Fruit fly (Drosophila melanogaster) whole organism, embryonic: ENCODE data around the gene CG15333.

Experiments
- BEAF-32 ChIP-seq: fragments of 200-800 bp; sonication (Bioruptor generic); optimal IDR thresholded peaks from 3 replicates; lab custom pipeline; 2017; ENCODE audit warnings: missing biosample characterization, missing genetic modification characterization, mild to moderate bottlenecking, moderate library complexity, missing genetic modification reagents
- CG10321 ChIP-seq: fragments of 200-800 bp; sonication (Bioruptor generic); IDR thresholded peaks from 2 replicates; pipeline ENCODE4 v1.3.6; 2022; ENCODE audit warnings: missing biosample characterization, missing genetic modification characterization
- CG10543 ChIP-seq: fragments of 200-800 bp; sonication (Bioruptor generic); optimal IDR thresholded peaks from 3 replicates; lab custom pipeline; 2017; ENCODE audit warnings: missing biosample characterization, mild to moderate bottlenecking, missing genetic modification characterization, moderate library complexity
- CG10565 ChIP-seq: fragments of 200-800 bp; sonication (Bioruptor generic); optimal IDR thresholded peaks from 3 replicates; lab custom pipeline; 2016; ENCODE audit warnings: missing biosample characterization, mild to moderate bottlenecking, missing genetic modification characterization
- CG10654 ChIP-seq: fragments of 200-800 bp; sonication (Bioruptor generic); optimal IDR thresholded peaks from 2 replicates; lab custom pipeline; 2016; ENCODE audit warnings: missing biosample characterization, missing genetic modification characterization
- CG11398 ChIP-seq: fragments of 200-800 bp; sonication (Bioruptor generic); optimal IDR thresholded peaks from 2 replicates; lab custom pipeline; 2016; ENCODE audit warnings: missing biosample characterization, missing genetic modification characterization
- CG11456 ChIP-seq: fragments of 200-800 bp; sonication (Bioruptor generic); IDR thresholded peaks from 3 replicates; pipeline ENCODE4 v1.3.6; 2022; ENCODE audit warnings: missing biosample characterization, missing genetic modification characterization
- CG16779 ChIP-seq: fragments of 200-800 bp; sonication (Bioruptor generic); IDR thresholded peaks from 2 replicates; pipeline ENCODE4 v1.3.6; 2022; ENCODE audit warnings: missing biosample characterization, missing genetic modification characterization
- CG17328 ChIP-seq: fragments of 200-800 bp; sonication (Bioruptor generic); IDR thresholded peaks from 2 replicates; pipeline ENCODE4 v1.3.6; 2022; ENCODE audit warnings: missing biosample characterization, missing genetic modification characterization
- CG2889 ChIP-seq: fragments of 200-800 bp; sonication (Bioruptor generic); IDR thresholded peaks from 3 replicates; pipeline ENCODE4 v1.3.6; 2022; ENCODE audit warnings: missing biosample characterization, missing genetic modification characterization
- CG34376 ChIP-seq: fragments of 200-800 bp; sonication (Bioruptor generic); optimal IDR thresholded peaks from 2 replicates; lab custom pipeline; 2018; ENCODE audit warnings: missing biosample characterization, mild to moderate bottlenecking, missing genetic modification characterization
- CG3726 ChIP-seq: fragments of 200-800 bp; sonication (Bioruptor generic); IDR thresholded peaks from 3 replicates; pipeline ENCODE4, ENCODE4 v1.3.6; 2022; ENCODE audit warnings: missing biosample characterization, missing genetic modification characterization
- CG4854 ChIP-seq: fragments of 200-800 bp; sonication (Bioruptor generic); optimal IDR thresholded peaks from 2 replicates; lab custom pipeline; 2016; ENCODE audit warnings: missing biosample characterization, missing genetic modification characterization, inconsistent platforms
- CG5953 ChIP-seq: fragments of 200-800 bp; sonication (Bioruptor generic); IDR thresholded peaks from 2 replicates; pipeline ENCODE4 v1.3.6; 2022; ENCODE audit warnings: missing biosample characterization, missing genetic modification characterization
- CG6791 ChIP-seq: fragments of 200-800 bp; sonication (Bioruptor generic); IDR thresholded peaks from 3 replicates; pipeline ENCODE4 v1.3.6; 2022; ENCODE audit warnings: missing biosample characterization, missing genetic modification characterization; ENCODE audit not compliant: partially characterized antibody
- CG7987 ChIP-seq: fragments of 200-800 bp; sonication (Bioruptor generic); optimal IDR thresholded peaks from 2 replicates; lab custom pipeline; 2018; ENCODE audit warnings: missing biosample characterization, mild to moderate bottlenecking, missing genetic modification characterization, moderate library complexity
- CkIIα-i1 ChIP-seq: fragments of 200-800 bp; sonication (Bioruptor generic); IDR thresholded peaks from 2 replicates; pipeline ENCODE4 v1.3.6; 2022; ENCODE audit warnings: missing biosample characterization, missing genetic modification characterization
- Hand ChIP-seq: fragments of 200-800 bp; sonication (Bioruptor generic); optimal IDR thresholded peaks from 2 replicates; lab custom pipeline; 2017; ENCODE audit warnings: mild to moderate bottlenecking, missing biosample characterization, missing genetic modification reagents, missing genetic modification characterization
- Hey ChIP-seq: fragments of 200-800 bp; sonication (Bioruptor generic); optimal IDR thresholded peaks from 3 replicates; lab custom pipeline; 2018; ENCODE audit warnings: missing biosample characterization, mild to moderate bottlenecking, missing genetic modification characterization
- HmgD ChIP-seq: fragments of 200-800 bp; sonication (Bioruptor generic); optimal IDR thresholded peaks from 3 replicates; lab custom pipeline; 2016; ENCODE audit warnings: missing biosample characterization, missing genetic modification characterization
- Jarid2 ChIP-seq: fragments of 200-800 bp; sonication (Bioruptor generic); optimal IDR thresholded peaks from 3 replicates; lab custom pipeline; 2017; ENCODE audit warnings: mild to moderate bottlenecking, missing biosample characterization, missing genetic modification reagents, missing genetic modification characterization
- Lpt ChIP-seq: fragments of >200 bp; optimal IDR thresholded peaks from 2 replicates; lab custom pipeline; 2018; ENCODE audit warnings: missing biosample characterization, missing genetic modification characterization
- Mes4 ChIP-seq: fragments of 200-800 bp; sonication (Bioruptor generic); optimal IDR thresholded peaks from 2 replicates; lab custom pipeline; 2016; ENCODE audit warnings: missing biosample characterization, missing genetic modification characterization
- Nf-YC ChIP-seq: fragments of 200-800 bp; optimal IDR thresholded peaks from 3 replicates; lab custom pipeline; 2019; ENCODE audit warnings: missing biosample characterization, mild to moderate bottlenecking, missing genetic modification characterization, moderate library complexity
- Spps ChIP-seq: fragments of 200-800 bp; sonication (Bioruptor generic); optimal IDR thresholded peaks from 2 replicates; lab custom pipeline; 2018; ENCODE audit warnings: missing biosample characterization, mild to moderate bottlenecking, missing genetic modification characterization
- Usf ChIP-seq: fragments of 200-800 bp; sonication (Bioruptor generic); optimal IDR thresholded peaks from 2 replicates; lab custom pipeline; 2017; ENCODE audit warnings: missing genotype, missing biosample characterization, missing genetic modification characterization
- abd-A ChIP-seq: fragments of 200-800 bp; sonication (Bioruptor generic); optimal IDR thresholded peaks from 3 replicates; lab custom pipeline; 2019; ENCODE audit warnings: missing biosample characterization, mild to moderate bottlenecking, missing genetic modification characterization, moderate library complexity
- bsh ChIP-seq, 2 experiments: fragments of 200-800 bp; sonication (Bioruptor generic); optimal IDR thresholded peaks; 2 replicates each; lab custom pipeline; 2017 to 2018; ENCODE audit warnings: mild to moderate bottlenecking in 2 of 2, missing biosample characterization in 2 of 2, missing genetic modification characterization in 2 of 2, moderate library complexity in 1 of 2
- crol ChIP-seq: fragments of 200-800 bp; sonication (Bioruptor generic); IDR thresholded peaks from 2 replicates; pipeline ENCODE4 v1.3.6; 2022; ENCODE audit warnings: missing biosample characterization, missing genetic modification characterization
- cwo ChIP-seq: fragments of 200-800 bp; sonication (Bioruptor generic); optimal IDR thresholded peaks from 3 replicates; lab custom pipeline; 2017; ENCODE audit warnings: missing biosample characterization, missing genetic modification characterization, mild to moderate bottlenecking, moderate library complexity, missing genetic modification reagents
- dimm ChIP-seq: fragments of 200-800 bp; sonication (Bioruptor generic); IDR thresholded peaks from 2 replicates; pipeline ENCODE4 v1.3.6; 2022; ENCODE audit warnings: missing biosample characterization, missing genetic modification characterization
- fd64A ChIP-seq: fragments of 200-800 bp; sonication (Bioruptor generic); optimal IDR thresholded peaks from 3 replicates; lab custom pipeline; 2018; ENCODE audit warnings: missing biosample characterization, mild to moderate bottlenecking, missing genetic modification characterization
- gcm ChIP-seq: fragments of 200-800 bp; sonication (Bioruptor generic); optimal IDR thresholded peaks from 2 replicates; lab custom pipeline; 2019; ENCODE audit warnings: missing biosample characterization, mild to moderate bottlenecking, missing genetic modification characterization, moderate library complexity
- gfzf ChIP-seq: fragments of 200-800 bp; sonication (Bioruptor generic); optimal IDR thresholded peaks from 2 replicates; lab custom pipeline; 2016; ENCODE audit warnings: missing biosample characterization, mild to moderate bottlenecking, missing genetic modification characterization, moderate library complexity
- grau ChIP-seq: fragments of 200-800 bp; optimal IDR thresholded peaks from 3 replicates; lab custom pipeline; 2019; ENCODE audit warnings: missing biosample characterization, mild to moderate bottlenecking, missing genetic modification characterization, moderate library complexity
- hkb ChIP-seq, 2 experiments: fragments of 200-800 bp in 1 of 2; fragments of >200 bp in 1 of 2; sonication (Bioruptor generic) in 1 of 2; IDR thresholded peaks in 1 of 2; optimal IDR thresholded peaks in 1 of 2; 2 replicates each; pipeline versions ENCODE4 v1.3.6 to Lab custom; 2017 to 2022; ENCODE audit warnings: missing biosample characterization in 1 of 2, missing genetic modification characterization in 1 of 2
- lmd ChIP-seq: fragments of 200-800 bp; sonication (Bioruptor generic); IDR thresholded peaks from 2 replicates; pipeline ENCODE4 v1.3.6; 2022; ENCODE audit warnings: missing biosample characterization, missing genetic modification characterization
- nau ChIP-seq: fragments of 200-800 bp; sonication (Bioruptor generic); optimal IDR thresholded peaks from 3 replicates; lab custom pipeline; 2017; ENCODE audit warnings: missing biosample characterization, mild to moderate bottlenecking, missing genetic modification characterization, missing genetic modification reagents
- nerfin-1 ChIP-seq: fragments of 200-800 bp; sonication (Bioruptor generic); optimal IDR thresholded peaks from 3 replicates; lab custom pipeline; 2019; ENCODE audit warnings: missing biosample characterization, mild to moderate bottlenecking, missing genetic modification characterization, moderate library complexity
- nerfin-2 ChIP-seq: fragments of 200-800 bp; sonication (Bioruptor generic); IDR thresholded peaks from 2 replicates; pipeline ENCODE4 v1.3.6; 2022; ENCODE audit warnings: missing biosample characterization, missing genetic modification characterization; ENCODE audit not compliant: partially characterized antibody
- pb ChIP-seq: fragments of 200-800 bp; sonication (Bioruptor generic); optimal IDR thresholded peaks from 3 replicates; lab custom pipeline; 2016; ENCODE audit warnings: missing biosample characterization, missing genetic modification characterization
- ranshi ChIP-seq: fragments of 200-800 bp; sonication (Bioruptor generic); IDR thresholded peaks from 2 replicates; pipeline ENCODE4 v1.3.6; 2022; ENCODE audit warnings: missing biosample characterization, missing genetic modification characterization
- repo ChIP-seq: fragments of 200-800 bp; sonication (Bioruptor generic); optimal IDR thresholded peaks from 2 replicates; lab custom pipeline; 2016; ENCODE audit warnings: missing biosample characterization, missing genetic modification characterization
- rib ChIP-seq: fragments of 200-800 bp; sonication (Bioruptor generic); IDR thresholded peaks from 2 replicates; pipeline ENCODE4 v1.3.6; 2022; ENCODE audit warnings: missing biosample characterization, missing genetic modification characterization
- sr ChIP-seq: fragments of 200-800 bp; sonication (Bioruptor generic); IDR thresholded peaks from 3 replicates; pipeline ENCODE4 v1.3.6; 2022; ENCODE audit warnings: missing biosample characterization, missing genetic modification characterization
- sug ChIP-seq: fragments of 200-800 bp; optimal IDR thresholded peaks from 2 replicates; lab custom pipeline; 2019; ENCODE audit warnings: missing biosample characterization, mild to moderate bottlenecking, missing genetic modification characterization, moderate library complexity
- zf30C ChIP-seq: fragments of 200-800 bp; sonication (Bioruptor generic); optimal IDR thresholded peaks from 3 replicates; lab custom pipeline; 2018; ENCODE audit warnings: missing biosample characterization, mild to moderate bottlenecking, missing genetic modification characterization
- zfh1 ChIP-seq: fragments of 200-800 bp; sonication (Bioruptor generic); IDR thresholded peaks from 3 replicates; pipeline ENCODE4 v1.3.6; 2022; ENCODE audit warnings: missing biosample characterization, missing genetic modification characterization

Gene CG15333

dm6 chrX:8038934-8039333 is 17.8 kb upstream of the CG15333 start (continued):
- TF ChIP-seq CG11398 (GFP tag; lab: Kevin White, UChicago), result no peak

DNA sequence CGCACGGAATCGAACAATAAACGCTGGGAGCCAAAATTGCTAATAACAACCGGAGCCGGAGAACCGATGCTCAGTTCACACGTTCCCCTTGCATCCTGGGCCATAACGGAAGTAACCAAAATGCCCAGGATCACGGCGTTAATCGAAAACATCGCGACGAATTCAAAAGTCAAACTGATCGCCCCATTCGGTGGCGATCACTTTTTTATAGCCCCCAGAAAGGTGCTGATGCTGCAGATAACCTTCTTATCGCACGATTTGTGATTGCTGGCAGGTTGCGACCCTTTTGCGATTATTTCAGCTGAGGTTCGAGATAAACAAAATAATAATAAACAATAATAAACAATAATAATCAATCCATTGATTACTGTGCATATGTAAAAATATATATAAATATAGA is 16.2 kb upstream of the CG15333 start, which contains the start of gene CG2233:
Gene CG2233, minus strand, starts transcription at position 184 of the 400 bp plus-strand sequence.
- no peak for TF ChIP-seq CG7987 (GFP tag; lab: Kevin White, UChicago)
- no peak for TF ChIP-seq rib (GFP tag; lab: Robert Waterston, UW)
- no peak for TF ChIP-seq Spps (tag; lab: Kevin White, UChicago)
- TF ChIP-seq Nf-YC (tag; lab: Kevin White, UChicago), result no peak
- TF ChIP-seq CG10654 (GFP tag; lab: Kevin White, UChicago), result no peak
- TF ChIP-seq CkIIα-i1 (GFP tag; lab: Robert Waterston, UW), result no peak
- 0 out of 3 replicates have a peak, but pooled peaks have one; percentile 15 for TF ChIP-seq zfh1 (GFP tag; lab: Robert Waterston, UW)
- peak; percentile 10 for TF ChIP-seq sug
- 0 out of 3 replicates have a peak, but pooled peaks have one; percentile 14 for TF ChIP-seq CG2889 (GFP tag; lab: Robert Waterston, UW)
- TF ChIP-seq CG10565 (GFP tag; lab: Kevin White, UChicago), result no peak
- TF ChIP-seq CG10321 (GFP tag; lab: Robert Waterston, UW), result no peak
- TF ChIP-seq Hand (GFP tag; lab: Kevin White, UChicago), result no peak
- no peak for TF ChIP-seq Usf (GFP tag; lab: Kevin White, UChicago)
- TF ChIP-seq BEAF-32 (GFP tag; lab: Kevin White, UChicago), result no peak
- no peak for TF ChIP-seq cwo (GFP tag; lab: Kevin White, UChicago)
- TF ChIP-seq Mes4, result no peak
- peak; percentile 42 for TF ChIP-seq CG34376 (GFP tag; lab: Kevin White, UChicago)
- TF ChIP-seq CG6791, result 0 out of 3 replicates have a peak, but pooled peaks have one; percentile 36
- TF ChIP-seq nerfin-2 (GFP tag; lab: Robert Waterston, UW), result no peak
- TF ChIP-seq CG4854 (GFP tag; lab: Kevin White, UChicago), result no peak
- TF ChIP-seq CG16779 (GFP tag; lab: Robert Waterston, UW), result no peak
- no peak for TF ChIP-seq dimm (GFP tag; lab: Robert Waterston, UW)
- TF ChIP-seq pb (GFP tag; lab: Kevin White, UChicago), result no peak
- TF ChIP-seq sr (GFP tag; lab: Robert Waterston, UW), result no peak
- TF ChIP-seq hkb (optimal IDR thresholded peaks at IDR 0.05; lab: Kevin White, UChicago), result no peak
- TF ChIP-seq hkb (GFP tag; IDR thresholded peaks at IDR 0.05; lab: Robert Waterston, UW), result no peak
- no peak for TF ChIP-seq CG3726
- no peak for TF ChIP-seq Lpt (GFP tag; lab: Kevin White, UChicago)
- no peak for TF ChIP-seq gcm (GFP tag; lab: Kevin White, UChicago)
- TF ChIP-seq repo (GFP tag; lab: Kevin White, UChicago), result no peak
- TF ChIP-seq nau (GFP tag; lab: Kevin White, UChicago), result no peak
- no peak for TF ChIP-seq HmgD (GFP tag; lab: Kevin White, UChicago)
- TF ChIP-seq nerfin-1, result no peak
- no peak for TF ChIP-seq CG11456 (GFP tag; lab: Robert Waterston, UW)

DNA sequence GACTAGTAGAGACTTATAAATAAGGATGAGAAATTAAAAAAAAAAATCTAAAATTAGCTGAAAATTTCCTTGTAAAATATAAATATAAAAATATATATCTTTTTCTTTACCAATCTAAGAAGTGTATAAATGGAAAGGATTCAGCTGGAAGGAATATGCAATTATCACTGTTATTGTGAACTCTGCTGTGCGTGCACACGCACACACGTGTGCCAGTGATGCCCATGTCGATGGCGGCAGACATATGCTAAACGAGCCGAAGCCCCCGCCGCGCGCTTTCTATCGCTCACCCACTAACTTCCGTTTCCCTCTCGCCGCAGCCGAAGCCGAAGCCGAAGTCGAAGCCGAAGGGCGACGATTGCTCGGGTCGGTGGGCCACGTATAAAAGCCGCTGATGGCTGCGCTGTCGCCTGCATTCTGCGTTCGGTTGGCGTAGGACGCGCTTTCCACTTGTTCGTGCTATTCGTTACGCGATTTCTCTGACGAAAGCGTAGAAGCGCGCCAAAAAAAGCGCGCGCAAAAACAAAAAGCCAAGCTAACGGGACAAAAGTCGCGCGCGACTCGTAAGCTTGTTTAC is 25.9 kb downstream of the CG15333 start, which contains the start of gene Tbh:
Gene Tbh, plus strand, starts transcription at position 527 of the 577 bp plus-strand sequence.
- TF ChIP-seq CG10543 (GFP tag; lab: Kevin White, UChicago), result peak; percentile 24
- TF ChIP-seq CG5953, result no peak
- TF ChIP-seq fd64A (GFP tag; lab: Kevin White, UChicago), result no peak
- TF ChIP-seq CG17328, result 0 out of 2 replicates have a peak, but pooled peaks have one; percentile 6
- peak; percentile 56 for TF ChIP-seq abd-A (tag; lab: Kevin White, UChicago)
- TF ChIP-seq lmd (GFP tag; lab: Robert Waterston, UW), result 0 out of 2 replicates have a peak, but pooled peaks have one; percentile 15
- TF ChIP-seq crol (GFP tag; lab: Robert Waterston, UW), result peak; percentile 63
- TF ChIP-seq zf30C (GFP tag; lab: Kevin White, UChicago), result no peak
- no peak for TF ChIP-seq gfzf (GFP tag; lab: Kevin White, UChicago)
- TF ChIP-seq Jarid2, result peak; percentile 19
- peak; percentile 35 for TF ChIP-seq Hey (tag; lab: Kevin White, UChicago)
- TF ChIP-seq bsh (GFP tag; optimal IDR thresholded peaks at IDR 0.05; lab: Kevin White, UChicago), result peak in 1 of 2 experiments; percentile 5
- no peak for TF ChIP-seq ranshi (GFP tag; lab: Robert Waterston, UW)
- TF ChIP-seq grau (tag; lab: Kevin White, UChicago), result peak; percentile 17
